Fruit fly (Drosophila melanogaster) whole organism, embryonic: Measurements from ENCODE around the gene CG5381.

Source experiments
- CG1024 ChIP-seq: fragments of 200-800 bp; sonication (Bioruptor generic); IDR thresholded peaks from 2 replicates; pipeline ENCODE4 v1.3.6; 2022; ENCODE audit warnings: missing biosample characterization, missing genetic modification characterization
- CG10267 ChIP-seq: fragments of 200-800 bp; sonication (Bioruptor generic); optimal IDR thresholded peaks from 2 replicates; lab custom pipeline; 2018; ENCODE audit warnings: missing biosample characterization, mild to moderate bottlenecking, missing genetic modification characterization, moderate library complexity
- CG12219 ChIP-seq: fragments of 200-800 bp; sonication (Bioruptor generic); optimal IDR thresholded peaks from 3 replicates; lab custom pipeline; 2018; ENCODE audit warnings: missing biosample characterization, mild to moderate bottlenecking, missing genetic modification characterization
- CG14014 ChIP-seq: fragments of 200-800 bp; sonication (Bioruptor generic); IDR thresholded peaks from 2 replicates; pipeline ENCODE4 v1.3.6; 2022; ENCODE audit warnings: missing biosample characterization, missing genetic modification characterization
- CG17802 ChIP-seq: fragments of 200-800 bp; sonication (Bioruptor generic); optimal IDR thresholded peaks from 2 replicates; lab custom pipeline; 2018; ENCODE audit warnings: missing biosample characterization, mild to moderate bottlenecking, missing genetic modification characterization, moderate library complexity
- CG18764 ChIP-seq: fragments of 200-800 bp; sonication (Bioruptor generic); optimal IDR thresholded peaks from 3 replicates; lab custom pipeline; 2016; ENCODE audit warnings: missing biosample characterization, missing genetic modification characterization
- CG30431 ChIP-seq: fragments of 200-800 bp; sonication (Bioruptor generic); optimal IDR thresholded peaks from 2 replicates; lab custom pipeline; 2017; ENCODE audit warnings: missing biosample characterization, missing genetic modification characterization
- CG34224 ChIP-seq: fragments of 200-800 bp; sonication (Bioruptor generic); IDR thresholded peaks from 3 replicates; pipeline ENCODE4 v1.3.6; 2022; ENCODE audit warnings: missing biosample characterization, missing genetic modification characterization; ENCODE audit not compliant: partially characterized antibody
- CG34376 ChIP-seq: fragments of 200-800 bp; sonication (Bioruptor generic); optimal IDR thresholded peaks from 2 replicates; lab custom pipeline; 2018; ENCODE audit warnings: missing biosample characterization, mild to moderate bottlenecking, missing genetic modification characterization
- CG43689 ChIP-seq: fragments of 200-800 bp; sonication (Bioruptor generic); IDR thresholded peaks from 2 replicates; pipeline ENCODE4 v1.3.6; 2022; ENCODE audit warnings: missing biosample characterization, missing genetic modification characterization
- CG6765 ChIP-seq: fragments of 200-800 bp; sonication (Bioruptor generic); optimal IDR thresholded peaks from 3 replicates; lab custom pipeline; 2017; ENCODE audit warnings: missing biosample characterization, mild to moderate bottlenecking, missing genetic modification characterization
- CG7556 ChIP-seq: fragments of 200-800 bp; sonication (Bioruptor generic); optimal IDR thresholded peaks from 2 replicates; lab custom pipeline; 2017; ENCODE audit warnings: missing biosample characterization, mild to moderate bottlenecking, missing genetic modification characterization
- CG7987 ChIP-seq: fragments of 200-800 bp; sonication (Bioruptor generic); optimal IDR thresholded peaks from 2 replicates; lab custom pipeline; 2018; ENCODE audit warnings: missing biosample characterization, mild to moderate bottlenecking, missing genetic modification characterization, moderate library complexity
- CG9609 ChIP-seq: fragments of 200-800 bp; sonication (Bioruptor generic); optimal IDR thresholded peaks from 3 replicates; lab custom pipeline; 2016; ENCODE audit warnings: missing biosample characterization, missing genetic modification characterization
- D19A ChIP-seq: fragments of 200-800 bp; optimal IDR thresholded peaks from 3 replicates; lab custom pipeline; 2019; ENCODE audit warnings: missing biosample characterization, mild to moderate bottlenecking, missing genetic modification characterization, moderate library complexity
- Dfd ChIP-seq, 2 experiments: fragments of >200 bp; optimal IDR thresholded peaks; 2 replicates each; lab custom pipeline; 2017; ENCODE audit warnings: missing biosample characterization in 2 of 2, missing genetic modification characterization in 2 of 2
- Doc3 ChIP-seq: fragments of 200-800 bp; sonication (Bioruptor generic); IDR thresholded peaks from 3 replicates; pipeline ENCODE4 v1.3.6; 2022; ENCODE audit warnings: missing biosample characterization, missing genetic modification characterization; ENCODE audit not compliant: partially characterized antibody
- Ets97D ChIP-seq: fragments of 200-800 bp; sonication (Bioruptor generic); optimal IDR thresholded peaks from 3 replicates; lab custom pipeline; 2016; ENCODE audit warnings: missing biosample characterization, missing genetic modification characterization
- Fer3 ChIP-seq: fragments of 200-800 bp; sonication (Bioruptor generic); optimal IDR thresholded peaks from 2 replicates; lab custom pipeline; 2018; ENCODE audit warnings: missing biosample characterization, mild to moderate bottlenecking, missing genetic modification characterization, moderate library complexity
- HmgD ChIP-seq: fragments of 200-800 bp; sonication (Bioruptor generic); optimal IDR thresholded peaks from 3 replicates; lab custom pipeline; 2016; ENCODE audit warnings: missing biosample characterization, missing genetic modification characterization
- Hmr ChIP-seq: fragments of 200-800 bp; sonication (Bioruptor generic); optimal IDR thresholded peaks from 3 replicates; lab custom pipeline; 2017; ENCODE audit warnings: mild to moderate bottlenecking, missing biosample characterization, missing genetic modification reagents, missing genetic modification characterization
- Lpt ChIP-seq: fragments of >200 bp; optimal IDR thresholded peaks from 2 replicates; lab custom pipeline; 2018; ENCODE audit warnings: missing biosample characterization, missing genetic modification characterization
- Myb ChIP-seq: fragments of 200-800 bp; sonication (Bioruptor generic); optimal IDR thresholded peaks from 2 replicates; lab custom pipeline; 2016; ENCODE audit warnings: missing biosample characterization, missing genetic modification characterization
- Nf-YA ChIP-seq: fragments of 200-800 bp; sonication (Bioruptor generic); IDR thresholded peaks from 2 replicates; pipeline ENCODE4 v1.3.6; 2022; ENCODE audit warnings: missing biosample characterization, missing genetic modification characterization
- Nf-YB ChIP-seq: fragments of 200-800 bp; sonication (Bioruptor generic); optimal IDR thresholded peaks from 3 replicates; lab custom pipeline; 2019; ENCODE audit warnings: missing biosample characterization, mild to moderate bottlenecking, missing genetic modification characterization, moderate library complexity
- ap ChIP-seq: fragments of 200-800 bp; sonication (Bioruptor generic); IDR thresholded peaks from 2 replicates; pipeline ENCODE4 v1.3.6; 2022; ENCODE audit warnings: missing biosample characterization, missing genetic modification characterization
- ash1 ChIP-seq: fragments of 200-800 bp; sonication (Bioruptor generic); optimal IDR thresholded peaks from 2 replicates; lab custom pipeline; 2018; ENCODE audit warnings: missing biosample characterization, mild to moderate bottlenecking, missing genetic modification characterization
- chif ChIP-seq, 2 experiments: fragments of 200-800 bp; sonication (Bioruptor generic); optimal IDR thresholded peaks; 3 replicates each; lab custom pipeline; 2016; ENCODE audit warnings: missing biosample characterization in 2 of 2, missing genetic modification characterization in 2 of 2
- croc ChIP-seq: fragments of 200-800 bp; sonication (Bioruptor generic); conservative IDR thresholded peaks from 3 replicates; pipeline ENCODE4 v1.3.6; 2022; ENCODE audit warnings: missing biosample characterization, missing genetic modification characterization
- dimm ChIP-seq: fragments of 200-800 bp; sonication (Bioruptor generic); IDR thresholded peaks from 2 replicates; pipeline ENCODE4 v1.3.6; 2022; ENCODE audit warnings: missing biosample characterization, missing genetic modification characterization
- ems ChIP-seq: fragments of 200-800 bp; sonication (Bioruptor generic); optimal IDR thresholded peaks from 3 replicates; lab custom pipeline; 2016; ENCODE audit warnings: missing biosample characterization, missing genetic modification characterization
- en ChIP-seq: fragments of 200-800 bp; sonication (Bioruptor generic); optimal IDR thresholded peaks from 2 replicates; lab custom pipeline; 2016; ENCODE audit warnings: missing biosample characterization, missing genetic modification characterization
- eyg ChIP-seq: fragments of 200-800 bp; sonication (Bioruptor generic); optimal IDR thresholded peaks from 3 replicates; lab custom pipeline; 2016; ENCODE audit warnings: missing biosample characterization, missing genetic modification characterization
- hbn ChIP-seq: fragments of 200-800 bp; sonication (Bioruptor generic); IDR thresholded peaks from 2 replicates; pipeline ENCODE4 v1.3.6; 2022; ENCODE audit warnings: missing biosample characterization, missing genetic modification characterization; ENCODE audit not compliant: partially characterized antibody
- hth ChIP-seq: fragments of >200 bp; optimal IDR thresholded peaks from 2 replicates; lab custom pipeline; 2017; ENCODE audit warnings: inconsistent platforms
- ind ChIP-seq: fragments of 200-800 bp; sonication (Bioruptor generic); optimal IDR thresholded peaks from 3 replicates; lab custom pipeline; 2016; ENCODE audit warnings: missing biosample characterization, missing genetic modification characterization
- lilli ChIP-seq: fragments of 200-800 bp; sonication (Bioruptor generic); optimal IDR thresholded peaks from 3 replicates; lab custom pipeline; 2016; ENCODE audit warnings: missing biosample characterization, missing genetic modification characterization
- lov ChIP-seq, 2 experiments: fragments of 200-800 bp in 1 of 2; fragments of >200 bp in 1 of 2; sonication (Bioruptor generic) in 1 of 2; IDR thresholded peaks in 1 of 2; optimal IDR thresholded peaks in 1 of 2; 2 replicates in 1 of 2; 3 replicates in 1 of 2; pipeline versions ENCODE4 v1.3.6 to Lab custom; 2017 to 2022; ENCODE audit warnings: missing biosample characterization in 1 of 2, missing genetic modification characterization in 1 of 2
- nerfin-2 ChIP-seq: fragments of 200-800 bp; sonication (Bioruptor generic); IDR thresholded peaks from 2 replicates; pipeline ENCODE4 v1.3.6; 2022; ENCODE audit warnings: missing biosample characterization, missing genetic modification characterization; ENCODE audit not compliant: partially characterized antibody
- odd ChIP-seq: fragments of 200-800 bp; sonication (Bioruptor generic); optimal IDR thresholded peaks from 2 replicates; lab custom pipeline; 2017; ENCODE audit warnings: missing biosample characterization, mild to moderate bottlenecking, missing genetic modification characterization
- org-1 ChIP-seq: fragments of 200-800 bp; sonication (Bioruptor generic); optimal IDR thresholded peaks from 2 replicates; lab custom pipeline; 2017; ENCODE audit warnings: missing biosample characterization, missing genetic modification characterization
- peb ChIP-seq: fragments of 200-800 bp; sonication (Bioruptor generic); IDR thresholded peaks from 2 replicates; pipeline ENCODE4 v1.3.6; 2022; ENCODE audit warnings: missing biosample characterization, missing genetic modification characterization
- pfk ChIP-seq: fragments of 200-800 bp; sonication (Bioruptor generic); optimal IDR thresholded peaks from 2 replicates; lab custom pipeline; 2018; ENCODE audit warnings: missing biosample characterization, mild to moderate bottlenecking, missing genetic modification characterization, moderate library complexity
- pho ChIP-seq: fragments of 200-800 bp; sonication (Bioruptor generic); optimal IDR thresholded peaks from 2 replicates; lab custom pipeline; 2016; ENCODE audit warnings: missing biosample characterization, missing genetic modification characterization
- prd ChIP-seq, 3 experiments: fragments of >200 bp in 2 of 3; fragments of 200-800 bp in 1 of 3; sonication (Bioruptor generic) in 1 of 3; optimal IDR thresholded peaks in 2 of 3; IDR thresholded peaks in 1 of 3; 2 replicates in 2 of 3; 3 replicates in 1 of 3; pipeline versions ENCODE4 v1.3.6 to Lab custom; 2017 to 2022; ENCODE audit warnings: missing biosample characterization in 1 of 3, missing genetic modification characterization in 1 of 3
- rib ChIP-seq: fragments of 200-800 bp; sonication (Bioruptor generic); IDR thresholded peaks from 2 replicates; pipeline ENCODE4 v1.3.6; 2022; ENCODE audit warnings: missing biosample characterization, missing genetic modification characterization
- slou ChIP-seq: fragments of 200-800 bp; sonication (Bioruptor generic); optimal IDR thresholded peaks from 3 replicates; lab custom pipeline; 2016; ENCODE audit warnings: missing biosample characterization, missing genetic modification characterization
- tll ChIP-seq, 2 experiments: fragments of 200-800 bp in 1 of 2; fragments of >200 bp in 1 of 2; sonication (Bioruptor generic) in 1 of 2; optimal IDR thresholded peaks; 2 replicates each; lab custom pipeline; 2017 to 2019; ENCODE audit warnings: missing biosample characterization in 2 of 2, missing genetic modification characterization in 2 of 2, mild to moderate bottlenecking in 1 of 2, moderate library complexity in 1 of 2
- trem ChIP-seq: fragments of 200-800 bp; optimal IDR thresholded peaks from 3 replicates; lab custom pipeline; 2019; ENCODE audit warnings: missing biosample characterization, mild to moderate bottlenecking, missing genetic modification characterization, moderate library complexity
- wor ChIP-seq: fragments of 200-800 bp; sonication (Bioruptor generic); IDR thresholded peaks from 2 replicates; pipeline ENCODE4 v1.3.6; 2022; ENCODE audit warnings: missing biosample characterization, missing genetic modification characterization
- yki ChIP-seq: fragments of >200 bp; optimal IDR thresholded peaks from 3 replicates; lab custom pipeline; 2018

CG5381 gene

dm6 chr2L:10277362-10277761 lies 45.5 kb downstream of the CG5381 start (continued):
- TF ChIP-seq CG18764 (GFP tag; lab: Kevin White, UChicago) (no peak), CG1024 (GFP tag; lab: Robert Waterston, UW) (no peak), lov (optimal IDR thresholded peaks at IDR 0.05; lab: Kevin White, UChicago) (no peak), lov (GFP tag; IDR thresholded peaks at IDR 0.05; lab: Robert Waterston, UW) (no peak), Myb (GFP tag; lab: Kevin White, UChicago) (no peak), CG10267 (tag; lab: Kevin White, UChicago) (peak; percentile 17), wor (no peak), Nf-YA (GFP tag; lab: Robert Waterston, UW) (no peak), Dfd (GFP tag; optimal IDR thresholded peaks at IDR 0.05; lab: Kevin White, UChicago) (no peak), CG43689 (GFP tag; lab: Robert Waterston, UW) (no peak), D19A (tag; lab: Kevin White, UChicago) (no peak), CG7987 (GFP tag; lab: Kevin White, UChicago) (no peak), org-1 (GFP tag; lab: Kevin White, UChicago) (no peak), prd (optimal IDR thresholded peaks at IDR 0.05; lab: Kevin White, UChicago) (no peak), prd (GFP tag; IDR thresholded peaks at IDR 0.05; lab: Robert Waterston, UW) (no peak), chif (GFP tag; optimal IDR thresholded peaks at IDR 0.05; lab: Kevin White, UChicago) (no peak), ash1 (no peak), croc (GFP tag; lab: Robert Waterston, UW) (no peak), hth (no peak), tll (GFP tag; optimal IDR thresholded peaks at IDR 0.05; lab: Kevin White, UChicago) (no peak), HmgD (GFP tag; lab: Kevin White, UChicago) (no peak), odd (no peak), nerfin-2 (GFP tag; lab: Robert Waterston, UW) (peak; percentile 78), Lpt (no peak), rib (GFP tag; lab: Robert Waterston, UW) (no peak), dimm (GFP tag; lab: Robert Waterston, UW) (no peak), Doc3 (GFP tag; lab: Robert Waterston, UW) (peak; percentile 68), Ets97D (GFP tag; lab: Kevin White, UChicago) (no peak), Hmr (GFP tag; lab: Kevin White, UChicago) (no peak), Nf-YB (no peak), yki (lab: Kevin White, UChicago) (no peak), CG34376 (no peak), CG34224 (peak; percentile 86), trem (tag; lab: Kevin White, UChicago) (peak; percentile 66), lilli (GFP tag; lab: Kevin White, UChicago) (no peak), CG17802 (tag; lab: Kevin White, UChicago) (peak; percentile 59), en (GFP tag; lab: Kevin White, UChicago) (no peak), CG30431 (GFP tag; lab: Kevin White, UChicago) (no peak), eyg (no peak), CG7556 (GFP tag; lab: Kevin White, UChicago) (no peak), CG14014 (GFP tag; lab: Robert Waterston, UW) (no peak), hbn (GFP tag; lab: Robert Waterston, UW) (peak; percentile 61; the same call in 1 of the 2 replicates), slou (GFP tag; lab: Kevin White, UChicago) (no peak), pfk (GFP tag; lab: Kevin White, UChicago) (peak; percentile 91), ap (GFP tag; lab: Robert Waterston, UW) (no peak), Fer3 (tag; lab: Kevin White, UChicago) (no peak), CG12219 (GFP tag; lab: Kevin White, UChicago) (no peak), peb (no peak), ind (GFP tag; lab: Kevin White, UChicago) (no peak), pho (GFP tag; lab: Kevin White, UChicago) (no peak), ems (GFP tag; lab: Kevin White, UChicago) (no peak), CG9609 (GFP tag; lab: Kevin White, UChicago) (no peak), CG6765 (no peak)
